Fruit fly (Drosophila melanogaster) whole organism, adult: Measurements from ENCODE around the gene CG17751.

ENCODE experiments used
- CG5204 ChIP-seq: fragments of 200-800 bp; sonication (Bioruptor generic); optimal IDR thresholded peaks from 2 replicates; lab custom pipeline; 2016; ENCODE audit warnings: missing biosample characterization, missing genetic modification characterization
- CG7045 ChIP-seq: fragments of 200-800 bp; sonication (Bioruptor generic); optimal IDR thresholded peaks from 2 replicates; lab custom pipeline; 2017; ENCODE audit warnings: missing biosample characterization, mild to moderate bottlenecking, missing genetic modification characterization
- CG7101 ChIP-seq: fragments of 200-800 bp; sonication (Bioruptor generic); optimal IDR thresholded peaks from 2 replicates; lab custom pipeline; 2018; ENCODE audit warnings: missing biosample characterization, mild to moderate bottlenecking, missing genetic modification characterization, moderate library complexity
- Clk ChIP-seq: fragments of 200-800 bp; sonication (Bioruptor generic); optimal IDR thresholded peaks from 2 replicates; lab custom pipeline; 2017; ENCODE audit warnings: missing biosample characterization, missing genetic modification characterization
- Hr96 ChIP-seq: fragments of 200-800 bp; sonication (Bioruptor generic); optimal IDR thresholded peaks from 2 replicates; lab custom pipeline; 2016; ENCODE audit warnings: missing biosample characterization, missing genetic modification characterization
- Mnt ChIP-seq: fragments of 200-800 bp; sonication (Bioruptor generic); optimal IDR thresholded peaks from 2 replicates; lab custom pipeline; 2016; ENCODE audit warnings: missing biosample characterization, mild to moderate bottlenecking, missing genetic modification characterization
- cic ChIP-seq: fragments of 200-800 bp; sonication (Bioruptor generic); optimal IDR thresholded peaks from 2 replicates; lab custom pipeline; 2017; ENCODE audit warnings: missing biosample characterization, mild to moderate bottlenecking, missing genetic modification characterization, moderate library complexity
- cnc ChIP-seq, 2 experiments: fragments of >200 bp; optimal IDR thresholded peaks; 2 replicates each; lab custom pipeline; 2017
- kay ChIP-seq: fragments of 200-800 bp; sonication (Bioruptor generic); peaks from one replicate; lab custom pipeline; 2016; ENCODE audit warnings: missing biosample characterization, missing genetic modification characterization, borderline replicate concordance
- pad ChIP-seq: fragments of 200-800 bp; sonication (Bioruptor generic); optimal IDR thresholded peaks from 3 replicates; lab custom pipeline; 2017; ENCODE audit warnings: missing biosample characterization, missing genetic modification characterization, mild to moderate bottlenecking, moderate library complexity, missing genetic modification reagents
- tj ChIP-seq: fragments of 200-800 bp; sonication (Bioruptor generic); optimal IDR thresholded peaks from 3 replicates; lab custom pipeline; 2017; ENCODE audit warnings: missing biosample characterization, mild to moderate bottlenecking, missing genetic modification characterization, moderate library complexity
- toe ChIP-seq: fragments of 200-800 bp; sonication (Bioruptor generic); optimal IDR thresholded peaks from 2 replicates; lab custom pipeline; 2016; ENCODE audit warnings: missing biosample characterization, missing genetic modification characterization

DNA sequence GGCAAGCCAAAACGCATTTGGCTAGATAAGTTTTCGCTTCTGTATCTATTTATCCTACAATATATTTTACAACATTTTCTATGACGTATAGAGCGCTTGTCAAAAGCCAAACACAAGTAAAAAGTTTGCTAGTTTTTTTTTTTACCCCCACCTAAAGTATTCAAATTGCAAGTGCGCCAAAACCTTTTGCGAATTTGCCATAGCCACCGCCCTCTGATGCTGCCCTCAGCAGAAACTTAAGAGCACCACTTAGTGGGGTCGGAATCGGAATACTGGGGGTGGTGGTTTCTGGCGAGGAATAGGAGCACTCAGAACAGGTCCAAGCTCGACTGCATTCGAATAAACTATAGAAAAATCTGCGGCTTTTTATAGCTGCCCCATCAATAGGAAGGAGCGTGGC is 50.7 kb downstream of the CG17751 start, which contains the start of gene CG6184:
- no peak for TF ChIP-seq pad (GFP tag; lab: Kevin White, UChicago)
- TF ChIP-seq CG5204 (GFP tag; lab: Kevin White, UChicago) = no peak
- no peak for TF ChIP-seq CG7045 (GFP tag; lab: Kevin White, UChicago)
- no peak for TF ChIP-seq toe (GFP tag; lab: Kevin White, UChicago)
- TF ChIP-seq tj = no peak
- TF ChIP-seq cnc (optimal IDR thresholded peaks at IDR 0.05; lab: Kevin White, UChicago) = no peak
- TF ChIP-seq cic (GFP tag; lab: Kevin White, UChicago) = no peak
- no peak for TF ChIP-seq CG7101 (tag; lab: Kevin White, UChicago)
- no peak for TF ChIP-seq Hr96 (GFP tag; lab: Kevin White, UChicago)
- TF ChIP-seq Mnt (GFP tag; lab: Kevin White, UChicago) = no peak
- no peak for TF ChIP-seq kay
- TF ChIP-seq Clk (GFP tag; lab: Kevin White, UChicago) = no peak
